Fruit fly (Drosophila melanogaster) whole organism, larva: Measurements from ENCODE around the gene RpL34a.

ENCODE experiments used
- noc ChIP-seq: fragments of 200-800 bp; sonication (Bioruptor generic); optimal IDR thresholded peaks from 3 replicates; lab custom pipeline; 2019; ENCODE audit warnings: missing biosample characterization, mild to moderate bottlenecking, missing genetic modification characterization, moderate library complexity

Gene RpL34a

DNA sequence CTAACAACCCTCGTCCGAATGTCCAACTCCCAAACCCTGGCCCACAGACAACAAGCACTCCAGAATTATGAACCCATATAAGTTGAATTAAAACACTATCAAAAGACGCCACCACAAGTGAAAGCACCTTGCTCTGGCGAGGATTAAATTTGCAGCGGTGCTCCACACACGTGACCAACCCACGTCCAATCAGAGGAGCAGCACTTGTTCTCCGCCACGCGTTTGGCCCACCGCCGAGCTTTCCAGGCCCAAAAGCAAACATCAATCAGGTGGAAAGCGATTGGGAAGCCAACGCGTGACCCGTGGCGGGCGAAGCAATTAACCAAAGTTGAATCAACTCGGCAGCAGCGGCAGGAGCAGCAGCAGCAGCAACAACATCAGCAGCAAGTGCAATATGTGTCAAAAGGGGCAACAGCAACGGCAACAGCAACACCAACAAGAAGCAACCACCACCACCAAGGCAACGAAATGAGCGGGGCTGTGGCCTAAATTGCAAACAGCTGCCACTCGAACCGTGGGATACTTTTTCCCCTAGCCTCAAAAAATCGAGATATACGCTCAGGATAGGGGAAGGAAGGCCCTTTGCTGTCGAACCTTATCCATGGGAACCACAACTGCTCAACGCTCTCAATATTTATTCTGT, 27.0 kb downstream of the RpL34a start:
- no peak for TF ChIP-seq noc (tag; lab: Kevin White, UChicago)

DNA sequence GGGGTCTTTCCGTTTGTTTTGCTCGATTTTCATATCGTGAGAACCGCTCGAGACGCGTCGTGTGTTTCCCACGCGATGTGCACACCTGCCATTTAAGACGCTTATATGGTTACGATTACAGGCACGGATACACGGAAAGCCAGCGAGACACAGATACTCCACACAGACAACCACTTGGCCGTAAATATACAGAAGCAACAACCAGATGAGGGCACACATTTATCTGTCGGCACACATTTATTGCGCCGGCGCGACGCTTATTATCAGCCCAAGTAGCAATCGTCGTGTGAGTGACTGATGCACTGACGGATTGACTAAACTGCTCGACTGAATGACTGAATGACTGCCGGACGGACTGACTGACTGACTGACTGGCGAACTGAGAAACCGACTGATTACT, 28.5 kb downstream of the RpL34a start:
- TF ChIP-seq noc (tag; lab: Kevin White, UChicago) = no peak

DNA sequence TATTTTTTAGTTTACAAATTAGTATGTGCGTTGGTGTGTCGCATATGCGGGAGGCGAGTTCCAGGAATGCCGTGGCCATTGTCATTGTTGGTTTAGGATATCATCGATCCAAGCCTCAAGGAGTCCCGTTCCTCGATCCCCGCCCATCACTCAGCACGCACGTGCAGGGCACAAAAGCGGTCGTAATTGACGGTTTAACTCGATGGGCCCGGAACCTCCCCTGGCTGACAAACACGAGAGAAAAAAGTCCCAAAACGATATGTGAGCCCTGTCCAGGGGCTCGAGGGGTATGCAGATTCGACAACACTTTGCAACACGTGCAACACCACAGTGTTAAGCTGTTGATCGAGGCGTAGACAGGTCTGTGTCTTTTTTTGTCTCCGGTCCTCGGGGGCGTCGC, 31.2 kb downstream of the RpL34a start:
- TF ChIP-seq noc (tag; lab: Kevin White, UChicago) = no peak

DNA sequence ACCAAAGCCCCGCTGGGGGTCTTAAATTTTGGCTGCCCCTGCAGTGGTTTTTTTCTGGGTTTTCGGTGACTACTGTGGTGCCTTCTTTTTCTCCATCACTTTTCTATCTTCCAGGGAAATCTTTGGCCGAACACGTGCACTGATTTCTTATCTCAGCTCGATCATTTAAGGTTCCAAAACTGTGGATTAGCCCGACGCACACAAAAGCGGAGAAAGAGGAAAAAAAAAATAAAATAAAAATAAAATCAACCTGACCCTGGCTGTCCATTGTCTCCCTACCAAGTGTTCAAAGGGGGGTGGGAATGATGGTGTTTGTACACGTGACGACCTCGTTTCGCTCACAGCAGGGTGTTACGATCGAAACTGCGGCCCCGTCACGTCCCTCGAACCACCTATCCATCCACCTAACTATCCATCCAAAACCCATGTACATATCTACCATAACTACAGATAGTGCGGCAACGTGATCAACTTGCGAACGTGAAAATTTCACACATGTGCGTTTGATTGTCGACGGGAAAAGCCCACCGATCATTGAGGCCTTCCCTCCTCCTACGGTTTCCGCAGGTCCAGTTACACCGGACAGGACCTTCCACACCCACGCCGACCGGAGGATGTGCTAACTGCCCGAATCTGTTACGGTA, 32.3 kb downstream of the RpL34a start:
- TF ChIP-seq noc (tag; lab: Kevin White, UChicago) = no peak

DNA sequence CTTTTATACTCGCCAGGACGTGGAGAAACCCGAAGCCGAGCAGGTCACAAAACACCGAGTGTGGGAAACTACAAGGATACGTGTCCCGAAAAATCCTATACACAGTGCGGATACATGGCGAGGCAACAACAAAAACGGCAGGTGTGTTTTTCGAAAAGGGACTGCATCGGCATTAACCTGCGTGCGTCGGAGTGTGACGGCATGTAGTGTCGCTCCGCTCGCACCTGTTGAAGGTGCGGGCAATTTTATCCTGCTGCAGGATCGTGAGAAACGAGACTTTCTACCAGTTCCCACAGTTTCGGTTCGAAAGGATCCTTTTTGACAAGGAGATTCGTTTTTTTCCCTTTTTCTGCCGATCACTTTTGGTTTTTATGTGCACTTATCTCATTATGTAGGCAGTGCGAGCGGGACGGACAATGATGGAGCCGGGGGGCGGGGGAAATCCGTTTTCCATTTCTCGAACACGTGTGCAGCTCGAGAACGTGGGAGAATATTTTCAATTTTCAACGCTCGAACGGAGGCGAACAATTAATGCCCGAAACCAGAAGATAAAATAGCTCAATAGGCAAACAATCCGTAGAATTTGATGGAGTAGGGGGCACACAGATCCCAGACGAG, 34.4 kb downstream of the RpL34a start:
- no peak for TF ChIP-seq noc (tag; lab: Kevin White, UChicago)

DNA sequence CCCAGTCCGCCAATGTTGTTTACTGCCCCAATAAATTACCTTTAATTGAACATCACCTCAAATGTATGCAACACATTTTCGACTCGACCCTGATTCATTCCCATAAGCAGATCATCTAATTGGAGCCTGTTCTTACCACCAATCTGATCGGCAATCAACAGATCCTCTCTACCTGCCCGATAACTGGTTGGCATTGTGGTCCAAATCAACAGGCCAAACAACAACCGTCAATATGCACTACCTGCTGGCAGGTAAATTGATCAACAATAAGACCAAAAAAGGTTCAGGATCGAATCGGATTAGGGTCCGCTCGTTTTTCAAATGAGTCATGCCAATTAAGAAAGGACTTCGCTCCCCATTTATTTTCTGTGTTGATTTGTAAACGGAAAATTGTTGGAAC, 35.8 kb downstream of the RpL34a start:
- no peak for TF ChIP-seq noc (tag; lab: Kevin White, UChicago)

DNA sequence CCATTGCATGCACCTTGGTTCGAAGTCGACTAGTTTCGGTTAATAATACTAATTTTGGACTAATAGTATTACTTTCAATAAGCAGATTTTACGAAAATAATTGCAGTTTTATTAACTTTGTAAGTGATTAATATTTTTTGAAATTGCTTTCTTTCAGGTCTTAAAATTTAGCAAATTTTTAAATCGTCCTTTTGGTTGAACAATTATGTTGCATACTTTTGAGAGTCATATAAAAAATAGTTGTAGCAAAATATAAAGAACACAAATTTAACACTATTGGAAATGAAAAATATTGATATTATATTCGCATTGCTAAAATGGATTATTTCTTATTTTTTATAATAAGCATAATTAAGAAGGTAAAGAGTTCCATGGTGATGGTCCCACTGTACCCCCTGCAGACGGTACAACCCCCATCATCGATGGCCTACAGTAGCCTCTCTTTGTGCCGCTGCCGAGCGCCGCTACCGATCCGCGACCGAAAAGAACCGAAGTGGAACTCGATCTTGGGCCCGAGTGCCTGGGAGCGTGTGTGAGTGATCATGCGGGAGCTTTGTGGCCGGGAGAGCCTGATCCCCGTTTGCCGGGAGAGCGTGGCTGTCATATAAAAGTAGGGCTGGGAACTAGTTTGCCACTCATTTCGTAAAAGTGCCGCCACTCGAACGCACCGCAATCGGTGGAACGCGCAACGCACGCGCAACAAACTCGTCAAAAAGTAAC, 37.7 kb downstream of the RpL34a start:
- TF ChIP-seq noc (tag; lab: Kevin White, UChicago) = peak; percentile 88

DNA sequence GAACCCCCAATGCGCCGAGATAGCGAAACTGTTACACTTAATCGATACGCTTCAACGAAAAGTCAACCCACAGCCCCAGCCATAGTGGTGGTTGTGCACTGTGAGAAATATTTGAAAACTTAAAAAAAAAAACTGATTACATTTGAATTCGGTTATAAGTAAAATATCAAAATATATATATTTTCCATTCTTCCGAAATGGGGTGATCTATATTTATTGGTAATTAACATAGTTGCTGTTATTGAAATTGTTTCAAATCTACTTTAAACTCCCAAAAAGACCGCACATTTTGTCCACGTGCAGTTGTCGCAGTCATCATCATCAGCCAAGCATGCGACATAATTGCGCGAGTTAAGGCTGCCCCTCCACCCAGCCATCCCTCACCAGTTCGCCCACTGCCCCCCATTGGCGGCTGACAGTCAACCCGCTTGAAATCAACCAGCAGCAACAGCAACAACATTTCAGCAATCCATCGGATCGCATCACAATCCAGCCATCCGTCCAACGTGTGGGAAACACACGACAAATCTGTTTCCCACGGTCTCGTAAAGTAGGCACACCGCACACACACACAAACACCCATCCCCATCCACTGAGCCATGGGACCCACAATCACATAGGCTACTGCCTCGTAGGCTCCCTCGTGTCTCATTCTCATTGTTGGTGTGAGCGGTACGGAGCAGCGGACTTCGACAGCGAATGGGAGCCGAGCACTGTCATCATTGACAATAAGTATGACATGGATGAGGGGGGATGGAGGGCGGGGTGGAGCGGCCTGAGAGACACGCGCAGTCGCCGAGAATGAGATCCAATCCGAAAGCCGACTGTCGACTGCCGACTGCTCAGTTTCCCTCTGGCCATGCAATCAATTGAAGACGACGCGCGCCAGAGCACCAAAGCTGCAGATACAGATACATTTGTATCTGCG, 38.6 kb downstream of the RpL34a start:
- TF ChIP-seq noc (tag; lab: Kevin White, UChicago) = peak; percentile 22

DNA sequence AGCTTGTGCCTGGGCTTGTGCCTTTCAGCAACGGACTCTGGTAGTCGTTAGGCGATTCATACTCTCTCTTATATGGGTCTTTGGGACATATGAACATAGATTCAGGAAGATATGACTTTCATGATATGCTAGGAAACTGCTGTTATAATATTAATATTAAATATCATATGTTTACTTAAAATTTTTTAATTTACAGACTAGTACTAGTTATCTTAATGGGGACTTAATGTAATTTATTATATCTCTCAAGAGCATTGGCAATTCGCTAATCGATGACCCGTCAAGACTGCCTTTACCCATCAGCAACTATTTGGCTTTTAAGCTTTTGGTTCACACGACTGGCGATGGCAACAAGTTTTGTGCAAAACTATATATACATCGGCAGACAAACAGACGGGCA, 39.8 kb downstream of the RpL34a start:
- no peak for TF ChIP-seq noc (tag; lab: Kevin White, UChicago)

DNA sequence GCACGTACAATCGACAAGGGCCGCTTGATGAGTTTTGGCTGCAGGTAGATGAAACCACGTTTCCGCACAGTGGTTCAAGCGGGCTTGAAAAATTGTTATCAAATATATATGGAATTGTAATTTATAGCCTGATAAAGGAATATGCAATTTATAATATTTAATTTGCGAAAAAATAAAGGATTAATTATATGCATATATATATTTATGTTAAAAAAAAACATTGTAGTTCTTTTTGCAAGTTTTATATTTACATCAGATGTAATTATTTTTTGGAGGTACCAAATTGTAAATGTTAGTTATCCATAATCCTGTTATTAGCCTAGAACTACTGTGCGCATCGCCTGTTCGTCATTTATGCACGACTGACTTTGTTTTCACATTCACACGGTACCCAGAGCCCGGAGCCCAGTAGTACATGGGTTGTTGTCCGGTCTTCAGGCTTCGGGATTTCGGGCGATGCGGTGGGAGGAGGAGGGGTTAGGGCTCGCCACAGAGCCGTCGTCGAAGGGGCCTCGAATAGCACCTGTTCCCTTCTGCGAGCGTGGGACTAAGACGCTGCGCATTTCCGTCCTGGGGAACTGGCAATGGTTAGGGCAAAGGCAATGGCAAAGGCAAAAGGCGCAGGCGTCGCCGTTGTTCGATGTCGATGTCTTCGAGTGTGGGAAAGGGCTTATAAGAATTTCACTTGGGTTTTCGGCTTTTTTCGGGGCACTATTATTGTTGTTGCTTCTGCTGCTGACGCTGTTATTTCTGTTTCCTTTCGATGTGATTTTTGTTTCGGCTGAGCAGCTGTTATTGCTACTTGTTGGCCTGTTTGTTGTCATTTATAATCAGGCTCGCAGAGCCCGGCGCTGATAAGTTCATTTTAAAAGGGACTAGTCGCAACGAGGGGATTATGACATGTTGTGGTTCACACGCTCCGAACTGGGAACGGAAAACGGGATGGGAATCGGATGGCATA, 41.0 kb downstream of the RpL34a start:
- TF ChIP-seq noc (tag; lab: Kevin White, UChicago) = peak; percentile 43

DNA sequence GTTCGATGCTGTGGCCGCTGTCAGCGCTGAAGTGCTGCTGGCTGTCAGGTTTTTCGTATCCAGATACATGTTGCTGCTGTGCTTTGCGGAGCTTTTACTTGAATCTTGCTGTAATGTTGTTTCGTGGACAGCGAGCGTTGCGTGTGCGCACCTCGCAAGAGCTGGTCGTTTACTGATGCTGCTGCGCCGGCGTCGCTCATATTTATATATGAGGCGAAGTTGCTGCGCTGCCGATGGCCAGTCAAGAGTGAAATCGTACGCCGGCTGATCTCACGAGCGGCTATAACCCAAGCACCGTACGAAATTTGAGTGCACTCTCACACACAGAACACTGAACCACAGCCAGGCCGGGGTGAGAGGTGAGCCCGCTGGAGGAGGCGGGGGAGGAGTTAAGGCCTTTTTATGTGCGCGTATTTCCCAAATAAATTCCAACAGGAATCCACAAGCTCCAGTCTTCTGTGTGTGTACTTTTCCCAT, 41.7 kb downstream of the RpL34a start:
- no peak for TF ChIP-seq noc (tag; lab: Kevin White, UChicago)

DNA sequence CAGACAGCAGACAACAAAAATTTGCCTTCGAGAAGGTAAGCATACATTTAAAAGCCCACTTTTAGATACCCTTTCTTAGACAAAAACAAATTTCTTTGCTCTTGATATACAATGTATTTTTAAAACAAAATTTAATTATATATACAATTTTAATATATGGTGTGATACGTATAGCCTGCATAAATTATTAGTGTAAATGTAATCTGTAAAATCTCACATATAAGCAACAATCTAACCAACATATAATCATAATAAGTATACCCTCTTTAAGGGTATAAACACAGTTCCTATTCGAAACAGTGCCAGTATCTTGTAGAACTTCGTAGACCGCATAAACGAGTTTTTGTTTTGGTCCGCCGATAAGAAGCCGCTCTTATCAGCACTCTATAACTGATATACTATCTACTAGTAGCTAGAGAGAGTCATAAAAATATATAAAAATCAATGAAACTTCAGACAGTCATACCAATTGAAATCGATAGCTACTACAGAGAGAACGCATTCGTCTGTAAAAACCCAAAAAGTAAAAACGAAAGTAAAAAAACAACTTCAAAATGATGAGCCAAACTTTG, 44.7 kb downstream of the RpL34a start, which contains the start of gene Kaz-m1:
TSS of gene Kaz-m1 (plus strand) at position 460 of the 572 bp plus-strand sequence.
- peak; percentile 65 for TF ChIP-seq noc (tag; lab: Kevin White, UChicago)

DNA sequence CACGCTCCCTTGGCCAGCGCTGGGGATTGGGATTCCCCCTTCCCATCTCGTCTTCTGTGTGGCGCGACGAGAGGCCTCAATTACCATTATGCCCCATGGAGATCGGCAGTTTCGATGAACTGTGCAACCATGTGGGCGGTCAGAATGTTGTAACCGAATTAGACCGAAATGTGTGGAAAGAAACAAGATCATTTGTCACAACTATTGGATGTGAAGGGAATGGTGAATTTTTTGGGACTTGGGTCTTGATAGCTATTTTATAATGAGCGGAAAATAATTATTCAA, 45.5 kb downstream of the RpL34a start:
- TF ChIP-seq noc (tag; lab: Kevin White, UChicago) = no peak
